Worm (Caenorhabditis elegans) whole organism, early embryonic: ENCODE measurements around the gene K01A6.4.

Experiments
- B0310.2 ChIP-seq: sonication (generic microtip); optimal IDR thresholded peaks from 2 replicates; lab custom pipeline; 2016; ENCODE audit warnings: mild to moderate bottlenecking, missing genetic modification characterization, missing compliant biosample characterization
- F13C5.2 ChIP-seq: sonication (generic microtip); optimal IDR thresholded peaks from 2 replicates; lab custom pipeline; 2017; ENCODE audit warnings: mild to moderate bottlenecking, missing genetic modification characterization, inconsistent platforms, missing compliant biosample characterization
- aly-1 ChIP-seq: sonication (generic microtip); optimal IDR thresholded peaks from 2 replicates; lab custom pipeline; 2016; ENCODE audit warnings: missing genetic modification characterization, missing compliant biosample characterization
- ama-1 ChIP-seq: fragments of 150-350 bp; optimal IDR thresholded peaks from 2 replicates; lab custom pipeline; 2014
- ceh-13 ChIP-seq: fragments of 200-800 bp; sonication (Bioruptor generic); optimal IDR thresholded peaks from 2 replicates; lab custom pipeline; 2018; ENCODE audit warnings: mild to moderate bottlenecking, missing genetic modification characterization, missing compliant biosample characterization
- ceh-36 ChIP-seq: sonication (generic microtip); optimal IDR thresholded peaks from 2 replicates; lab custom pipeline; 2016; ENCODE audit warnings: missing genetic modification characterization, inconsistent platforms, missing compliant biosample characterization
- ets-7 ChIP-seq: sonication (generic microtip); optimal IDR thresholded peaks from 2 replicates; lab custom pipeline; 2016; ENCODE audit warnings: missing genotype, missing genetic modification characterization, missing compliant biosample characterization
- flt-1 ChIP-seq: fragments of 200-800 bp; sonication (Bioruptor generic); IDR thresholded peaks from 2 replicates; pipeline ENCODE4 v1.3.6; 2022; ENCODE audit warnings: missing genetic modification characterization, missing compliant biosample characterization
- hmbx-1 ChIP-seq: sonication (generic microtip); optimal IDR thresholded peaks from 2 replicates; lab custom pipeline; 2016; ENCODE audit warnings: mild to moderate bottlenecking, missing genetic modification characterization, missing compliant biosample characterization
- hmg-4 ChIP-seq: fragments of 200-800 bp; sonication (Bioruptor generic); optimal IDR thresholded peaks from 2 replicates; lab custom pipeline; 2018; ENCODE audit warnings: mild to moderate bottlenecking, missing genetic modification characterization, missing compliant biosample characterization
- hnd-1 ChIP-seq: sonication (generic microtip); optimal IDR thresholded peaks from 2 replicates; lab custom pipeline; 2016; ENCODE audit warnings: missing genetic modification characterization, missing compliant biosample characterization
- pes-1 ChIP-seq: fragments of 200-800 bp; sonication (Bioruptor generic); IDR thresholded peaks from 2 replicates; pipeline ENCODE4 v1.3.6; 2022; ENCODE audit warnings: missing genetic modification reagents, missing genetic modification characterization, missing compliant biosample characterization
- scrt-1 ChIP-seq: fragments of 200-800 bp; sonication (Bioruptor generic); IDR thresholded peaks from 2 replicates; pipeline ENCODE4 v1.3.6; 2022; ENCODE audit warnings: missing genetic modification characterization, missing compliant biosample characterization
- sea-1 ChIP-seq: fragments of 200-800 bp; sonication (Bioruptor generic); conservative IDR thresholded peaks from 2 replicates; pipeline ENCODE4 v1.3.6; 2022; ENCODE audit warnings: missing genetic modification characterization, missing compliant biosample characterization
- tbx-11 ChIP-seq: fragments of 200-800 bp; sonication (Bioruptor generic); IDR thresholded peaks from 2 replicates; pipeline ENCODE4 v1.3.6; 2022; ENCODE audit warnings: missing genetic modification characterization, missing compliant biosample characterization
- tbx-37 ChIP-seq: fragments of 200-800 bp; sonication (Bioruptor generic); conservative IDR thresholded peaks from 2 replicates; pipeline ENCODE4 v1.3.6; 2022; ENCODE audit warnings: missing genetic modification reagents, missing genetic modification characterization, missing compliant biosample characterization
- tra-4 ChIP-seq: sonication (generic microtip); optimal IDR thresholded peaks from 2 replicates; lab custom pipeline; 2017; ENCODE audit warnings: missing genetic modification characterization, missing compliant biosample characterization

K01A6.4 gene

DNA sequence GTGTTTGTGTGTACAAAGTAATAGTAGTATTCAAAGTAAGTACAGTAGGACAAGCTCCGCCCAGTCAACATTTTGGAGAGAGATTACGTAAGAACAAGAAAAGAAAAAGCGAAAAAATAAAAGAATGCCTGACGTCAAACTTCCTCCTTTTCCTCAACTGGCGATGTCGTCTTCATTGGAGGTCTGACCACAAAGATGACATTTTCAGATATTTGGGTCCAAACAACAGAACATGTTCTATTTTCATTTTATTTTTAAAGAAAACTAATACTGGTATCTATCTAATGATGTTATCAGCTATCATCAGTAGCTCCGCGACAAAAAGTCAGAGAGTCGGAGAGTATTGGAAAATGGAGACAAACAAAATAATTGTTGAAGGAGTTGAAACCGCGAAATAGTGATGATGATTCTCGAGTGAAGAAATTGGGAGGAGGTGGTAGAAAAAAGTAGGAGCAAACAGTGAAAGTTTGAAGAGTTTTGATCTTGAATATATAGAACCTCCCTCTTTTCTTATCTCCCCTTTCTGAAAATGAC lies 33.7 kb upstream of the K01A6.4 start, which contains the start of gene lips-5:
lips-5 (minus strand) TSS at position 51 of the 534 bp plus-strand sequence.
- TF ChIP-seq hmg-4 (GFP tag; lab: Kevin White, UChicago) (no peak), flt-1 (GFP tag; lab: Robert Waterston, UW) (no peak), tra-4 (tag; lab: Kevin White, UChicago) (no peak), F13C5.2 (tag; lab: Kevin White, UChicago) (no peak), scrt-1 (GFP tag; lab: Robert Waterston, UW) (no peak), ceh-13 (GFP tag; lab: Kevin White, UChicago) (no peak)

DNA sequence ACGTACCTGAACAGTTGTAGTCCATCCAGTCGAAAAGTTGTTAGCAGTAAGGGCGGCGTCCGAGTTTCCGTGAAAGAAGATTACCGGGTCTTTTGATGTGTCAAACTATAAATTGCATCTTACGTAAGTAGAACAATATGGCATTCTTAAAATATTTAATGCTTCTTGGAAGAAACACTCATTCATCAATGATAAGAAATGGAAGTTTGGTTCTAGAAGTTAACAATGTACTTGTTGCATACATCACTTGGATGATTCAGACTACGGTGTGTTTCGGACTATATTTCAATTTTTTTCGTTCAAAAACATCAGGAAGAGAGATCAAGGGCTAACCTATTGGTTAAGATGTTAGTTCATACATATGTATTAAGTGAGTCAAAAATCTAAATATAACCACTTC lies 32.0 kb upstream of the K01A6.4 start:
- TF ChIP-seq sea-1 (GFP tag; lab: Robert Waterston, UW) (no peak), scrt-1 (GFP tag; lab: Robert Waterston, UW) (no peak), hnd-1 (tag; lab: Kevin White, UChicago) (no peak), hmg-4 (GFP tag; lab: Kevin White, UChicago) (no peak), tra-4 (tag; lab: Kevin White, UChicago) (no peak), aly-1 (tag; lab: Kevin White, UChicago) (no peak), pes-1 (GFP tag; lab: Robert Waterston, UW) (no peak), ceh-13 (GFP tag; lab: Kevin White, UChicago) (no peak), B0310.2 (tag; lab: Kevin White, UChicago) (no peak), ama-1 (lab: Kevin White, UChicago) (no peak), ceh-36 (tag; lab: Kevin White, UChicago) (no peak), hmbx-1 (tag; lab: Kevin White, UChicago) (no peak), tbx-11 (GFP tag; lab: Robert Waterston, UW) (no peak), flt-1 (GFP tag; lab: Robert Waterston, UW) (no peak)

DNA sequence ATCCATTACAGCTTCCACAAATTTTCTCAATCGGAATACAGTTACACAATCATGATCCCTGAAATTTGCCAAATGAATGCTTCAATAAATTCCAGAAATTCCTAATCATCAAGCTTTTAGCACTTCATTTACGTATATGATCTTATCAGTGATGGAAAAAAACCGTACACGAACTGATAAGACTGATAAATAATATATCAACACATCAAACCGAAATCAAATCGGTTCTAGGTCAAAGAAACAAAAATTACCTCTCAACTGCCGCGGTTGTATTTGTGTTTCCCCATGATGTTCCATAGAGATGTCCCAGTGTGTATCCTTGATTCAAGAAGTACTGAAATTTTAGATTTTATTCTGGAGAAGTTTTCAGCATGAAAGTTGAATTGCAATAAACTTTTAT lies 31.0 kb upstream of the K01A6.4 start:
- TF ChIP-seq hnd-1 (tag; lab: Kevin White, UChicago) = no peak
- TF ChIP-seq B0310.2 (tag; lab: Kevin White, UChicago) = no peak
- no peak for TF ChIP-seq ets-7 (tag; lab: Kevin White, UChicago)
- no peak for TF ChIP-seq scrt-1 (GFP tag; lab: Robert Waterston, UW)

DNA sequence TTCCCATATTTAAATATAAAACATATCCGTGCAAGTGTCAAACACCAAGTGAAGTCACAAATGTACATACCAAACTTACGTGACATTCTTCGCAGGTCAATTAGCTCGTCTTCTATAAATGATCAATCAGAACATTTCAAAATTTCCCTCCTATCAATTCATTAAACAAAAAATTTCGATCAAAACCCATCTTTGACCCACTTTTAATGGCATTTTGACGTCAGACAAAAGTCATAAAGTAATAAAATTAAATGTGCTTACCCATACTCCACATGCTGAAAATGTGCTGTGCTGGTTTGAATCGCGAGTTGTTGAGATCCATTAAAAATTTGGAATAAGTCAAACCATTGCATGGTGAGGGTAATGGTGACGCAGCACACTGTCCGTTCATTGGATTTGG lies 29.7 kb upstream of the K01A6.4 start:
- no peak for TF ChIP-seq tbx-37
- TF ChIP-seq hmg-4 (GFP tag; lab: Kevin White, UChicago) = no peak
- TF ChIP-seq sea-1 (GFP tag; lab: Robert Waterston, UW) = no peak
- TF ChIP-seq tbx-11 (GFP tag; lab: Robert Waterston, UW) = no peak

DNA sequence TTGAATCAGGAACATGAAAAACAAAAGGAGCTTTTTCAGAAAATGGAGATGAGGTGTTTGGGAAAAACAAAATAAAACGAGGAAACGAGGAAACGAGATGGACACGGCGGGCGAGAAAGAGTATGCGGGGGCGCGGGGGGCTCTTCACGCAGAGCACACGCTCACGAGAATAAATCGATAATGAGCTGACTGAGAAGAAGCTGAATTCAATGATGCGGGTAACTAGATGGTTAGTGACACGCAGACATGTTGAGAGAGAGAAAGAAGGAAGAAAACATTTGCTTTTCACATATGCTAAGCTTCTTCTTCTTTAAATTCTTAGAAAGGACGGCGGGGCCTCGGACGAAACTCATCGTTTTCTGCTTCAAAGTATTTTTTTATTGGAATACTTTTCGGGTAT lies 25.4 kb upstream of the K01A6.4 start:
- TF ChIP-seq hmg-4 (GFP tag; lab: Kevin White, UChicago) (no peak), tbx-37 (no peak), ceh-36 (tag; lab: Kevin White, UChicago) (no peak), ets-7 (tag; lab: Kevin White, UChicago) (no peak), tbx-11 (GFP tag; lab: Robert Waterston, UW) (no peak), pes-1 (GFP tag; lab: Robert Waterston, UW) (no peak), tra-4 (tag; lab: Kevin White, UChicago) (no peak), aly-1 (tag; lab: Kevin White, UChicago) (no peak), ceh-13 (GFP tag; lab: Kevin White, UChicago) (no peak), scrt-1 (GFP tag; lab: Robert Waterston, UW) (no peak), hmbx-1 (tag; lab: Kevin White, UChicago) (no peak), ama-1 (lab: Kevin White, UChicago) (no peak)

DNA sequence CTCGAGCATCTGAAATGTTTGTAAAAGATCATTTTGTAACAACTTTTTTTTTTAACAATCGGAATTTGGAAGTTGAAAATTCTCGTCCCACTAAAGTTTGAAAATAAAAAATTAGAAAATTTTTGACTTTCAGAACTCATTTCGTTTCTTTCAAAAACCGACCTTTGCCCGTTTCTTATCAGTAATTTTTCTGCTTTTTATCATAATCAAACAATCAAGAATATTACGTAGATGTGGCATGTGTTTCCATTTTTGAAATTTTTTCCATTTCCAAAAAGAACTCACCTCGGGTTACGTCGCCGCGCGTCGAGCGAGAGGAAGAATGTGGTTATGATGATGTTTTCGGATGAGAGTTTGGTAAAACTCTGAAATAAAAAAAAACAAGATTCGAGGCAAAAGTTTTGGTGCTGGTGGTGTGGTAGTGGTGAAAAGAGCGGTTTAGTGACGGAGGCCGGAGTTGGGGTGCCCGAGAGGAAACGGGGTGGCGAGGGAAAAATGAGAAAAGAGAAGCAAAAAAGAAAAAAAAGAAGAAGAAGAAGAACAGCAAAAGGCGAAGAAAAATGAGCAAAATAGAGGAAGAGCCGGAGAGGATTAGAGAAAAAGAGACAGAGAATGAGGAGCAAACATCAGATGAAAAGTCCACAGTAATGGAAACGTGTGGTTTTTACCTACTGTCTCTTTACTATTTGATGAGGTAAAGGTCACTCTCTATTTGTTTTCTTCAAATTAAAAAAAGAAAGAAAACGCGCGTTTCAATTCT lies 20.8 kb upstream of the K01A6.4 start, which contains the start of gene T12A7.2:
T12A7.2 (minus strand) TSS at position 412 of the 760 bp plus-strand sequence.
- TF ChIP-seq pes-1 (GFP tag; lab: Robert Waterston, UW) = no peak
- no peak for TF ChIP-seq hmbx-1 (tag; lab: Kevin White, UChicago)
- TF ChIP-seq hnd-1 (tag; lab: Kevin White, UChicago) = no peak
- no peak for TF ChIP-seq tbx-37
- no peak for TF ChIP-seq ama-1 (lab: Kevin White, UChicago)
- no peak for TF ChIP-seq B0310.2 (tag; lab: Kevin White, UChicago)
- TF ChIP-seq ets-7 (tag; lab: Kevin White, UChicago) = no peak
- no peak for TF ChIP-seq aly-1 (tag; lab: Kevin White, UChicago)
- no peak for TF ChIP-seq ceh-13 (GFP tag; lab: Kevin White, UChicago)
- TF ChIP-seq tbx-11 (GFP tag; lab: Robert Waterston, UW) = no peak
- no peak for TF ChIP-seq F13C5.2 (tag; lab: Kevin White, UChicago)
- TF ChIP-seq flt-1 (GFP tag; lab: Robert Waterston, UW) = no peak
- no peak for TF ChIP-seq ceh-36 (tag; lab: Kevin White, UChicago)
- no peak for TF ChIP-seq tra-4 (tag; lab: Kevin White, UChicago)
- TF ChIP-seq sea-1 (GFP tag; lab: Robert Waterston, UW) = no peak

DNA sequence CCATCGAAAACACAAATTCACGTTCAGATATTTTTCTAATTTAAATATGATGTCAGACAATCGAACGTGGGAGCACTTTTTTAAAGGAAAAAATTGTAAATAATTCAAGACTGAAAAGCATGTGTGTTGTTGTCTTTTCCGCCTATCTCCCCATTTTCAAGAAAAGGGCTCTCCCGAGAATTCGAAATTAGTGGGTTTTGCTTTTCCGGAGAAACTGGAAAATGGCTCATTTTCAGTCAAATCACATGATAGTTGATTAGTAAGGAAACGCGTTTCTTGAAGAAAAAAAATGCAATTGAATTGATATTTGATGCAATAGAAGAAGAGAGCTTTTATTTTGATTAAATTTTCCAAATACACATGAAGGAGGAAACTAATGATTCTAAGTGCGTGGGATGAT lies 19.7 kb upstream of the K01A6.4 start:
- TF ChIP-seq flt-1 (GFP tag; lab: Robert Waterston, UW) = no peak
- no peak for TF ChIP-seq F13C5.2 (tag; lab: Kevin White, UChicago)
- TF ChIP-seq B0310.2 (tag; lab: Kevin White, UChicago) = no peak
- no peak for TF ChIP-seq hmg-4 (GFP tag; lab: Kevin White, UChicago)
- no peak for TF ChIP-seq hmbx-1 (tag; lab: Kevin White, UChicago)
- no peak for TF ChIP-seq hnd-1 (tag; lab: Kevin White, UChicago)
- no peak for TF ChIP-seq ama-1 (lab: Kevin White, UChicago)
- TF ChIP-seq tra-4 (tag; lab: Kevin White, UChicago) = no peak
- no peak for TF ChIP-seq ets-7 (tag; lab: Kevin White, UChicago)
- no peak for TF ChIP-seq pes-1 (GFP tag; lab: Robert Waterston, UW)
- no peak for TF ChIP-seq tbx-11 (GFP tag; lab: Robert Waterston, UW)
- no peak for TF ChIP-seq sea-1 (GFP tag; lab: Robert Waterston, UW)
- no peak for TF ChIP-seq aly-1 (tag; lab: Kevin White, UChicago)
- no peak for TF ChIP-seq scrt-1 (GFP tag; lab: Robert Waterston, UW)
- no peak for TF ChIP-seq ceh-13 (GFP tag; lab: Kevin White, UChicago)
- TF ChIP-seq tbx-37 = no peak
- no peak for TF ChIP-seq ceh-36 (tag; lab: Kevin White, UChicago)
